Worm (Caenorhabditis elegans): ENCODE measurements around the gene mrpl-55.

The mrpl-55 gene

ce11 chrIV:419674-420073 lies 24.1 kb upstream of the mrpl-55 start, which contains the start of gene eri-1:
eri-1 (minus strand) TSS chrIV:419958.
- TF ChIP-seq mls-2 (tag; optimal IDR thresholded peaks at IDR 0.05) (no peak), blmp-1 (tag; optimal IDR thresholded peaks at IDR 0.05) (no peak), lin-32 (GFP tag; optimal IDR thresholded peaks at IDR 0.05) (no peak), lin-13 (tag; optimal IDR thresholded peaks at IDR 0.05) (no peak)

- no peak for TF ChIP-seq mls-2 (tag; optimal IDR thresholded peaks at IDR 0.05)
Measured at ce11 chrIV:420686-421085, 23.1 kb upstream of the mrpl-55 start.

DNA sequence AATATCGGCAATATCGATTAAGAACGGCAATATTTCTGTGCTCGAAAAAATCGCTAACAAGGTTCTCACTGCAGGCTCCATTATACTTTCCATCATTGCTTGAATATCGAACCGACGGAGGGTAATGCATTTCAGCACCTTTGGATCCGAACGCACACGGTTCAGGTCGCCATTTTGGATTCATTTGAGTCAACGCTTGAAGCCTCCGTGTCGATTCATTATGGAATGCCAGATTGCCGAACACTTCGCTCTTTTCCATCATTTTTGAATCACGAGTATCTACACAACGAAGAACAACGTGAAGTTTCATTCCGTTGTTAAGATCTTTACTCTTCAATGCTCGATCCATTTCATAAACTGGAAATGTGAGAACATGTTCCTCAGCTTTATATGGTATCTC lies 21.7 kb upstream of the mrpl-55 start:
- no peak for TF ChIP-seq elt-1 (tag; optimal IDR thresholded peaks at IDR 0.05; ENCODE audit: borderline replicate concordance, insufficient read depth)
- TF ChIP-seq nhr-28 (tag; optimal IDR thresholded peaks at IDR 0.05) = no peak
- TF ChIP-seq mab-5 (tag; optimal IDR thresholded peaks at IDR 0.05) = no peak
- TF ChIP-seq blmp-1 (tag; optimal IDR thresholded peaks at IDR 0.05) = no peak
- TF ChIP-seq mep-1 (tag; optimal IDR thresholded peaks at IDR 0.05) = no peak
- no peak for TF ChIP-seq lin-32 (GFP tag; optimal IDR thresholded peaks at IDR 0.05)
- TF ChIP-seq sem-2 (GFP tag; optimal IDR thresholded peaks at IDR 0.05) = no peak
- TF ChIP-seq ham-2 (GFP tag; optimal IDR thresholded peaks at IDR 0.05) = no peak
- no peak for TF ChIP-seq nhr-12 (tag; optimal IDR thresholded peaks at IDR 0.05)
- no peak for TF ChIP-seq nhr-237 (tag; optimal IDR thresholded peaks at IDR 0.05)
- TF ChIP-seq unc-120 (tag; optimal IDR thresholded peaks at IDR 0.05; ENCODE audit: poor library complexity, severe bottlenecking) = no peak
- no peak for TF ChIP-seq mls-2 (tag; optimal IDR thresholded peaks at IDR 0.05)
- no peak for TF ChIP-seq sptf-1 (tag; optimal IDR thresholded peaks at IDR 0.05)

DNA sequence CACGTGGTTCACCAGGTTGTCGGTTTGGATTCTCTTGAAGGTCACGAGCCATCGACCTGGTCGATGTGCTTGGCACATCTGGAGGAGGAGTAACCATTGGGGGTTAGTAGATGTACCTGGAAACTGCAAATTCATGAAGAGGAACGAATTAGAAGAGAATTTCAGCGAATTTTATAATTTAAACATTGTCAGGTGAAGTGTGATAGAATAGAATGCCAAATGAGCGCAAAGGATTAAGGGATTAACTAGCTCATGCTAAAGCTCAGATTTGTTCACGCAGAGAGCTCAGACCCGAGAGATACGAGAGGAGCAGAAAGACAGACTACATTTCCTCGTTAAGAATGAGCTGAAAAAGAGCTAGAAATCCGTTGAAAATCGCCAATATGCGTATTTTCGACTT lies 18.7 kb upstream of the mrpl-55 start, which contains the start of gene daf-18:
daf-18 (minus strand) TSS at position 126 of the 400 bp plus-strand sequence.
- TF ChIP-seq ceh-39 (tag; optimal IDR thresholded peaks at IDR 0.05) = no peak
- TF ChIP-seq tbx-8 (GFP tag; optimal IDR thresholded peaks at IDR 0.05) = no peak
- no peak for TF ChIP-seq ztf-11 (tag; optimal IDR thresholded peaks at IDR 0.05)
- no peak for TF ChIP-seq nhr-28 (tag; optimal IDR thresholded peaks at IDR 0.05)
- TF ChIP-seq nhr-237 (tag; optimal IDR thresholded peaks at IDR 0.05) = no peak
- no peak for TF ChIP-seq nhr-76 (tag; optimal IDR thresholded peaks at IDR 0.05)
- no peak for TF ChIP-seq lin-13 (tag; optimal IDR thresholded peaks at IDR 0.05)
- no peak for TF ChIP-seq elt-1 (tag; optimal IDR thresholded peaks at IDR 0.05; ENCODE audit: borderline replicate concordance, insufficient read depth)
- TF ChIP-seq cnd-1 (tag; optimal IDR thresholded peaks at IDR 0.05) = no peak
- no peak for TF ChIP-seq unc-62 (GFP tag; optimal IDR thresholded peaks at IDR 0.05)
- no peak for TF ChIP-seq unc-39 (tag; optimal IDR thresholded peaks at IDR 0.05)
- no peak for TF ChIP-seq M03D4.4 (tag; optimal IDR thresholded peaks at IDR 0.05)
- no peak for TF ChIP-seq mep-1 (tag; optimal IDR thresholded peaks at IDR 0.05)
- TF ChIP-seq elt-3 (tag; optimal IDR thresholded peaks at IDR 0.05) = no peak
- no peak for TF ChIP-seq ceh-83 (GFP tag; optimal IDR thresholded peaks at IDR 0.05)
- no peak for TF ChIP-seq flh-1 (GFP tag; optimal IDR thresholded peaks at IDR 0.05)
- no peak for TF ChIP-seq pha-4 (tag; optimal IDR thresholded peaks at IDR 0.05)
- TF ChIP-seq ham-2 (GFP tag; optimal IDR thresholded peaks at IDR 0.05) = no peak

ce11 chrIV:425546-425945 lies 18.2 kb upstream of the mrpl-55 start:
- TF ChIP-seq unc-120 (tag; optimal IDR thresholded peaks at IDR 0.05; ENCODE audit: poor library complexity, severe bottlenecking) = peak; percentile 27
- TF ChIP-seq cnd-1 (tag; optimal IDR thresholded peaks at IDR 0.05) = no peak
- peak; percentile 58 for TF ChIP-seq ceh-39 (tag; optimal IDR thresholded peaks at IDR 0.05)
- no peak for TF ChIP-seq pha-4 (tag; optimal IDR thresholded peaks at IDR 0.05)
- peak; percentile 2 for TF ChIP-seq nhr-237 (tag; optimal IDR thresholded peaks at IDR 0.05)
- peak; percentile 48 for TF ChIP-seq mep-1 (tag; optimal IDR thresholded peaks at IDR 0.05)
- no peak for TF ChIP-seq sem-2 (GFP tag; optimal IDR thresholded peaks at IDR 0.05)
- TF ChIP-seq ces-1 (GFP tag; optimal IDR thresholded peaks at IDR 0.05) = peak; percentile 40
- peak; percentile 54 for TF ChIP-seq lsy-2 (tag; optimal IDR thresholded peaks at IDR 0.05)
- no peak for TF ChIP-seq zip-8 (tag; optimal IDR thresholded peaks at IDR 0.05)

ce11 chrIV:425995-426394 lies 17.8 kb upstream of the mrpl-55 start, which contains the start of gene garr-1:
garr-1 (plus strand) TSS chrIV:426168.
- TF ChIP-seq drap-1 (GFP tag; optimal IDR thresholded peaks at IDR 0.05) (no peak), ceh-43 (GFP tag; optimal IDR thresholded peaks at IDR 0.05) (no peak), flh-1 (GFP tag; optimal IDR thresholded peaks at IDR 0.05) (no peak), ztf-11 (tag; optimal IDR thresholded peaks at IDR 0.05) (no peak), nhr-237 (tag; optimal IDR thresholded peaks at IDR 0.05) (no peak), tbx-8 (GFP tag; optimal IDR thresholded peaks at IDR 0.05) (no peak), snpc-4 (tag; optimal IDR thresholded peaks at IDR 0.05) (no peak), bed-3 (GFP tag; optimal IDR thresholded peaks at IDR 0.05) (no peak), zip-8 (tag; optimal IDR thresholded peaks at IDR 0.05) (no peak), unc-120 (tag; optimal IDR thresholded peaks at IDR 0.05; ENCODE audit: poor library complexity, severe bottlenecking) (no peak), sptf-1 (tag; optimal IDR thresholded peaks at IDR 0.05) (no peak), elt-3 (tag; optimal IDR thresholded peaks at IDR 0.05) (no peak), lin-32 (GFP tag; optimal IDR thresholded peaks at IDR 0.05) (no peak)

Data from whole organism, mixed stage, embryonic.